Worm (Caenorhabditis elegans) whole organism, young adult: Measurements from ENCODE around the gene noca-2.

ENCODE experiments used
- B0035.1 ChIP-seq: sonication (generic microtip); optimal IDR thresholded peaks from 2 replicates; lab custom pipeline; 2016; ENCODE audit warnings: missing genetic modification characterization, mild to moderate bottlenecking, missing compliant biosample characterization, missing genotype, missing genetic modification reagents
- C06A6.2 ChIP-seq: fragments of 200-800 bp; sonication (Bioruptor generic); conservative IDR thresholded peaks from 2 replicates; pipeline ENCODE4 v1.3.6; 2022; ENCODE audit warnings: missing genetic modification characterization, missing compliant biosample characterization
- D2030.7 ChIP-seq: fragments of 200-800 bp; sonication (Bioruptor generic); IDR thresholded peaks from 2 replicates; pipeline ENCODE4 v1.3.6; 2022; ENCODE audit warnings: missing genetic modification reagents, missing genetic modification characterization, missing compliant biosample characterization
- F10E7.11 ChIP-seq: sonication (generic microtip); optimal IDR thresholded peaks from 2 replicates; lab custom pipeline; 2017; ENCODE audit warnings: mild to moderate bottlenecking, missing genetic modification characterization, moderate library complexity, missing compliant biosample characterization
- F22D6.2 ChIP-seq: sonication (generic microtip); optimal IDR thresholded peaks from 2 replicates; lab custom pipeline; 2016; ENCODE audit warnings: mild to moderate bottlenecking, missing genetic modification characterization, missing compliant biosample characterization
- F39B2.1 ChIP-seq: fragments of 200-800 bp; sonication (Bioruptor generic); IDR thresholded peaks from 2 replicates; pipeline ENCODE4 v1.3.6; 2022; ENCODE audit warnings: missing genetic modification reagents, missing genetic modification characterization, missing compliant biosample characterization
- F52B5.7 ChIP-seq: sonication (generic microtip); optimal IDR thresholded peaks from 2 replicates; lab custom pipeline; 2016; ENCODE audit warnings: mild to moderate bottlenecking, missing genetic modification characterization, missing compliant biosample characterization
- F55B11.4 ChIP-seq: sonication (generic microtip); optimal IDR thresholded peaks from 2 replicates; lab custom pipeline; 2016; ENCODE audit warnings: missing compliant biosample characterization, missing genetic modification characterization, borderline replicate concordance; ENCODE audit not compliant: insufficient read depth
- K11D2.4 ChIP-seq: fragments of 200-800 bp; sonication (Bioruptor generic); IDR thresholded peaks from 2 replicates; pipeline ENCODE4 v1.3.6; 2022; ENCODE audit warnings: missing genetic modification reagents, missing genetic modification characterization, missing compliant biosample characterization
- K12H6.12 ChIP-seq: fragments of 200-800 bp; sonication (Bioruptor generic); optimal IDR thresholded peaks from 2 replicates; lab custom pipeline; 2018; ENCODE audit warnings: mild to moderate bottlenecking, missing genetic modification characterization, missing compliant biosample characterization
- Y53F4B.3 ChIP-seq: fragments of 200-800 bp; sonication (Bioruptor generic); IDR thresholded peaks from 2 replicates; pipeline ENCODE4 v1.3.6; 2022; ENCODE audit warnings: missing genetic modification reagents, missing genetic modification characterization, missing compliant biosample characterization
- ZK185.1 ChIP-seq: sonication (generic microtip); optimal IDR thresholded peaks from 2 replicates; lab custom pipeline; 2016; ENCODE audit warnings: mild to moderate bottlenecking, missing genetic modification characterization, missing compliant biosample characterization; ENCODE audit not compliant: poor library complexity, severe bottlenecking
- akir-1 ChIP-seq: fragments of 200-800 bp; sonication (Bioruptor generic); optimal IDR thresholded peaks from 2 replicates; lab custom pipeline; 2018; ENCODE audit warnings: mild to moderate bottlenecking, missing genetic modification characterization, moderate library complexity, missing compliant biosample characterization
- ama-1 ChIP-seq, 3 experiments: fragments of 150-350 bp in 1 of 3; sonication (generic microtip) in 2 of 3; optimal IDR thresholded peaks; 2 replicates each; lab custom pipeline; 2014 to 2018; ENCODE audit warnings: missing biosample characterization in 2 of 3, missing genetic modification characterization in 2 of 3, missing genetic modification reagents in 2 of 3
- aptf-2 ChIP-seq: fragments of 200-800 bp; sonication (Bioruptor generic); conservative IDR thresholded peaks from 2 replicates; pipeline ENCODE4 v1.3.6; 2022; ENCODE audit warnings: missing genetic modification reagents, missing genetic modification characterization, missing compliant biosample characterization
- bed-1 ChIP-seq: fragments of 200-800 bp; sonication (Bioruptor generic); IDR thresholded peaks from 2 replicates; pipeline ENCODE4 v1.3.6; 2022; ENCODE audit warnings: missing genetic modification reagents, missing genetic modification characterization, missing compliant biosample characterization
- cebp-2 ChIP-seq: fragments of 200-800 bp; sonication (Bioruptor generic); IDR thresholded peaks from 2 replicates; pipeline ENCODE4 v1.3.6; 2022; ENCODE audit warnings: missing genetic modification characterization, missing compliant biosample characterization
- ceh-58 ChIP-seq: fragments of 200-800 bp; sonication (Bioruptor generic); IDR thresholded peaks from 2 replicates; pipeline ENCODE4 v1.3.6; 2022; ENCODE audit warnings: missing genetic modification characterization, missing compliant biosample characterization
- ceh-79 ChIP-seq: sonication (generic microtip); optimal IDR thresholded peaks from 2 replicates; lab custom pipeline; 2017; ENCODE audit warnings: mild to moderate bottlenecking, missing genetic modification characterization, missing compliant biosample characterization
- die-1 ChIP-seq: sonication (generic microtip); optimal IDR thresholded peaks from 2 replicates; lab custom pipeline; 2016; ENCODE audit warnings: missing genotype, mild to moderate bottlenecking, missing genetic modification characterization, missing compliant biosample characterization
- efl-1 ChIP-seq: fragments of 150-350 bp; optimal IDR thresholded peaks from 2 replicates; lab custom pipeline; 2014; ENCODE audit warnings: missing biosample characterization, missing genetic modification reagents, missing genetic modification characterization
- egrh-3 ChIP-seq: fragments of 200-800 bp; sonication (Bioruptor generic); IDR thresholded peaks from 2 replicates; pipeline ENCODE4 v1.3.6; 2022; ENCODE audit warnings: missing genetic modification reagents, missing genetic modification characterization, missing compliant biosample characterization
- fkh-3 ChIP-seq: sonication (generic microtip); optimal IDR thresholded peaks from 2 replicates; lab custom pipeline; 2016; ENCODE audit warnings: mild to moderate bottlenecking, missing genetic modification characterization, missing compliant biosample characterization
- let-607 ChIP-seq, 2 experiments: fragments of 200-800 bp in 1 of 2; sonication (Bioruptor generic) in 1 of 2; sonication (generic microtip) in 1 of 2; optimal IDR thresholded peaks; 2 replicates each; lab custom pipeline; 2016 to 2018; ENCODE audit warnings: mild to moderate bottlenecking in 2 of 2, missing compliant biosample characterization in 2 of 2, missing genetic modification characterization in 2 of 2, moderate library complexity in 2 of 2, missing genotype in 1 of 2
- lin-35 ChIP-seq, 3 experiments: fragments of 150-350 bp in 2 of 3; sonication (generic microtip) in 1 of 3; optimal IDR thresholded peaks; 2 replicates each; lab custom pipeline; 2014 to 2018; ENCODE audit warnings: missing biosample characterization in 3 of 3, missing genetic modification characterization in 3 of 3, missing genetic modification reagents in 3 of 3
- lin-40 ChIP-seq: sonication (generic microtip); optimal IDR thresholded peaks from 2 replicates; lab custom pipeline; 2016; ENCODE audit warnings: missing genetic modification characterization, mild to moderate bottlenecking, missing compliant biosample characterization, missing genotype, missing genetic modification reagents
- lsy-27 ChIP-seq: sonication (generic microtip); optimal IDR thresholded peaks from 2 replicates; lab custom pipeline; 2017; ENCODE audit warnings: missing genetic modification characterization, mild to moderate bottlenecking, missing compliant biosample characterization, antibody characterized with exemption, missing genotype, borderline replicate concordance; ENCODE audit not compliant: insufficient read depth
- madf-10 ChIP-seq: sonication (generic microtip); optimal IDR thresholded peaks from 2 replicates; lab custom pipeline; 2016; ENCODE audit warnings: mild to moderate bottlenecking, missing genetic modification characterization, missing compliant biosample characterization
- madf-3 ChIP-seq: fragments of 200-800 bp; sonication (Bioruptor generic); IDR thresholded peaks from 2 replicates; pipeline ENCODE4 v1.3.6; 2022; ENCODE audit warnings: missing genetic modification reagents, missing genetic modification characterization, missing compliant biosample characterization
- madf-6 ChIP-seq: fragments of 200-800 bp; sonication (Bioruptor generic); IDR thresholded peaks from 2 replicates; pipeline ENCODE4 v1.3.6; 2022; ENCODE audit warnings: missing genetic modification reagents, missing genetic modification characterization, missing compliant biosample characterization
- mxl-1 ChIP-seq: sonication (generic microtip); optimal IDR thresholded peaks from 2 replicates; lab custom pipeline; 2016; ENCODE audit warnings: missing genetic modification characterization, missing compliant biosample characterization
- nfya-1 ChIP-seq: sonication (generic microtip); optimal IDR thresholded peaks from 2 replicates; lab custom pipeline; 2017; ENCODE audit warnings: antibody characterized with exemption, missing compliant biosample characterization, missing genetic modification characterization, borderline replicate concordance; ENCODE audit not compliant: insufficient read depth
- nhr-179 ChIP-seq: sonication (generic microtip); optimal IDR thresholded peaks from 2 replicates; lab custom pipeline; 2016; ENCODE audit warnings: mild to moderate bottlenecking, missing genetic modification characterization, missing compliant biosample characterization
- nhr-80 ChIP-seq: sonication (generic microtip); optimal IDR thresholded peaks from 2 replicates; lab custom pipeline; 2016; ENCODE audit warnings: missing genetic modification characterization, missing compliant biosample characterization
- pha-4 ChIP-seq: fragments of 150-350 bp; sonication (generic microtip); optimal IDR thresholded peaks from 2 replicates; lab custom pipeline; 2014; ENCODE audit warnings: missing biosample characterization, missing genetic modification reagents, missing genetic modification characterization
- rpc-1 ChIP-seq, 2 experiments: fragments of 150-350 bp in 1 of 2; sonication (generic microtip) in 1 of 2; optimal IDR thresholded peaks; 2 replicates each; lab custom pipeline; 2014 to 2018; ENCODE audit warnings: missing biosample characterization in 1 of 2, missing genetic modification characterization in 1 of 2, missing genetic modification reagents in 1 of 2, missing genotype in 1 of 2
- snpc-1.1 ChIP-seq: sonication (generic microtip); optimal IDR thresholded peaks from 2 replicates; lab custom pipeline; 2017; ENCODE audit warnings: missing genetic modification characterization, mild to moderate bottlenecking, missing compliant biosample characterization, antibody characterized with exemption, moderate library complexity, missing genotype, missing genetic modification reagents; ENCODE audit not compliant: insufficient read depth
- snpc-1.3 ChIP-seq: sonication (generic microtip); optimal IDR thresholded peaks from 2 replicates; lab custom pipeline; 2017; ENCODE audit warnings: missing genetic modification characterization, mild to moderate bottlenecking, missing compliant biosample characterization, antibody characterized with exemption, moderate library complexity, missing genotype, missing genetic modification reagents; ENCODE audit not compliant: insufficient read depth
- snpc-4 ChIP-seq, 5 experiments: fragments of 150-350 bp in 1 of 5; sonication (generic microtip) in 4 of 5; optimal IDR thresholded peaks; 2 replicates each; lab custom pipeline; 2014 to 2018; ENCODE audit warnings: missing genetic modification characterization in 5 of 5, missing biosample characterization in 3 of 5, antibody characterized with exemption in 2 of 5, mild to moderate bottlenecking in 2 of 5, missing compliant biosample characterization in 2 of 5, missing genotype in 2 of 5, moderate library complexity in 2 of 5, missing genetic modification reagents in 1 of 5
- sptf-2 ChIP-seq: fragments of 200-800 bp; sonication (Bioruptor generic); optimal IDR thresholded peaks from 2 replicates; lab custom pipeline; 2018; ENCODE audit warnings: mild to moderate bottlenecking, missing genetic modification characterization, missing compliant biosample characterization
- tbx-9 ChIP-seq: sonication (generic microtip); optimal IDR thresholded peaks from 2 replicates; lab custom pipeline; 2016; ENCODE audit warnings: borderline replicate concordance, missing genetic modification characterization, inconsistent platforms, missing compliant biosample characterization
- tlf-1 ChIP-seq: fragments of 200-800 bp; sonication (Bioruptor generic); optimal IDR thresholded peaks from 2 replicates; lab custom pipeline; 2018; ENCODE audit warnings: mild to moderate bottlenecking, missing genetic modification characterization, missing compliant biosample characterization
- unc-62 ChIP-seq: fragments of 150-350 bp; optimal IDR thresholded peaks from 2 replicates; lab custom pipeline; 2014; ENCODE audit warnings: missing biosample characterization, missing genetic modification reagents, missing genetic modification characterization
- xnd-1 ChIP-seq: sonication (generic microtip); optimal IDR thresholded peaks from 2 replicates; lab custom pipeline; 2016; ENCODE audit warnings: missing genotype, missing genetic modification reagents, missing genetic modification characterization, missing compliant biosample characterization
- zim-3 ChIP-seq: sonication (generic microtip); optimal IDR thresholded peaks from 2 replicates; lab custom pipeline; 2017; ENCODE audit warnings: mild to moderate bottlenecking, missing genetic modification characterization, moderate library complexity, missing compliant biosample characterization
- ztf-22 ChIP-seq: fragments of 200-800 bp; sonication (Bioruptor generic); optimal IDR thresholded peaks from 2 replicates; lab custom pipeline; 2018; ENCODE audit warnings: mild to moderate bottlenecking, missing genetic modification characterization, moderate library complexity, missing compliant biosample characterization

Gene noca-2

DNA sequence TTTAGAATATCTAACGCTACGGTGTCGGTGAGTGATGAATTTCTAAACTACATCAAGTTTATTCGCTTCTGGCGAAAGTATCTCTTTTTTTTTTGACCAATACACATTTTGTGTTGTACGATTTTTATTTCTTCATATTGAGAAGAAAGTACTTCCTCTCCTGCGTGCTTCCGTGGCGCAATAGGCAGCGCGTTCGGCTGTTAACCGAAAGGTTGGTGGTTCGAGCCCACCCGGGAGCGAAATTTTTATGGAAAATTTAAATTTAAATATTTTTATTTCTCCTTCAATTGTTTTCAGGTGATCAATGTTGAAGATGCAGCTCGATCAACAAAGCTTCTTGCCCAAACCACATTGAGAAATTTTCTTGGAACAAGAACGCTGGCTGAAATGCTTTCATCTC lies 21.4 kb upstream of the noca-2 start (continued):
- no peak for TF ChIP-seq F55B11.4
- TF ChIP-seq lin-40 (tag; lab: Kevin White, UChicago) = peak; percentile 47
- peak; percentile 32 for TF ChIP-seq madf-10
- TF ChIP-seq mxl-1 = peak; percentile 71
- TF ChIP-seq ztf-22 = no peak
- TF ChIP-seq cebp-2 (GFP tag; lab: Robert Waterston, UW) = 0 out of 2 replicates have a peak, but pooled peaks have one; percentile 70
- 0 out of 2 replicates have a peak, but pooled peaks have one; percentile 18 for TF ChIP-seq egrh-3 (GFP tag; lab: Robert Waterston, UW)
- no peak for TF ChIP-seq ama-1 (optimal IDR thresholded peaks at IDR 0.05; lab: Kevin White, UChicago)
- peak; percentile 14 to 57 for TF ChIP-seq ama-1 (GFP tag; optimal IDR thresholded peaks at IDR 0.05; lab: Kevin White, UChicago)
- TF ChIP-seq B0035.1 (tag; lab: Kevin White, UChicago) = peak; percentile 23
- TF ChIP-seq tlf-1 (GFP tag; lab: Kevin White, UChicago) = no peak
- TF ChIP-seq let-607 (tag; optimal IDR thresholded peaks at IDR 0.05; lab: Kevin White, UChicago) = peak in 1 of 2 experiments; percentile 17
- no peak for TF ChIP-seq Y53F4B.3 (GFP tag; lab: Robert Waterston, UW)
- no peak for TF ChIP-seq fkh-3 (tag; lab: Kevin White, UChicago)
- TF ChIP-seq ZK185.1 = peak; percentile 75
- no peak for TF ChIP-seq ceh-58 (GFP tag; lab: Robert Waterston, UW)
- peak; percentile 85 for TF ChIP-seq rpc-1 (optimal IDR thresholded peaks at IDR 0.05; lab: Kevin White, UChicago)
- peak; percentile 92 for TF ChIP-seq rpc-1 (tag; optimal IDR thresholded peaks at IDR 0.05; lab: Kevin White, UChicago)
- no peak for TF ChIP-seq snpc-1.1 (tag; lab: Kevin White, UChicago)
- TF ChIP-seq akir-1 (GFP tag; lab: Kevin White, UChicago) = no peak
- no peak for TF ChIP-seq F39B2.1
- no peak for TF ChIP-seq efl-1
- TF ChIP-seq ceh-79 (tag; lab: Kevin White, UChicago) = no peak
- no peak for TF ChIP-seq F10E7.11 (tag; lab: Kevin White, UChicago)
- no peak for TF ChIP-seq aptf-2
- TF ChIP-seq F22D6.2 (tag; lab: Kevin White, UChicago) = no peak
- no peak for TF ChIP-seq sptf-2 (GFP tag; lab: Kevin White, UChicago)
- peak; percentile 74 for TF ChIP-seq die-1 (tag; lab: Kevin White, UChicago)
- no peak for TF ChIP-seq C06A6.2 (GFP tag; lab: Robert Waterston, UW)
- peak; percentile 39 for TF ChIP-seq zim-3 (tag; lab: Kevin White, UChicago)
- no peak for TF ChIP-seq unc-62 (GFP tag; lab: Kevin White, UChicago)
- no peak for TF ChIP-seq xnd-1 (tag; lab: Kevin White, UChicago)
- TF ChIP-seq madf-3 (GFP tag; lab: Robert Waterston, UW) = no peak
- peak; percentile 28 for TF ChIP-seq nhr-80 (tag; lab: Kevin White, UChicago)
- TF ChIP-seq madf-6 (GFP tag; lab: Robert Waterston, UW) = peak; percentile 10; the same call in 1 of the 2 replicates
- no peak for TF ChIP-seq nfya-1
- TF ChIP-seq K11D2.4 (GFP tag; lab: Robert Waterston, UW) = 0 out of 2 replicates have a peak, but pooled peaks have one; percentile 45
- TF ChIP-seq F52B5.7 = no peak
- TF ChIP-seq tbx-9 (tag; lab: Kevin White, UChicago) = no peak
- peak; percentile 48 for TF ChIP-seq nhr-179 (tag; lab: Kevin White, UChicago)
- peak in 1 of 3 experiments; percentile 53 for TF ChIP-seq lin-35 (GFP tag; optimal IDR thresholded peaks at IDR 0.05; lab: Kevin White, UChicago)
- peak; percentile 57 for TF ChIP-seq snpc-4 (GFP tag; optimal IDR thresholded peaks at IDR 0.05; lab: Kevin White, UChicago)
- TF ChIP-seq snpc-4 (tag; optimal IDR thresholded peaks at IDR 0.05; lab: Kevin White, UChicago) = peak in 2 of 4 experiments; percentile 27 to 59
- TF ChIP-seq K12H6.12 (tag; lab: Kevin White, UChicago) = no peak
- TF ChIP-seq pha-4 = no peak
- peak; percentile 49 for TF ChIP-seq snpc-1.3 (tag; lab: Kevin White, UChicago)
- no peak for TF ChIP-seq bed-1 (GFP tag; lab: Robert Waterston, UW)
- peak; percentile 60; the same call in 1 of the 2 replicates for TF ChIP-seq D2030.7
- TF ChIP-seq lsy-27 (tag; lab: Kevin White, UChicago) = no peak
